Worm (Caenorhabditis elegans) whole organism, L3 larva: ENCODE results near the gene W03A5.1.

Experiments used
- aly-2 ChIP-seq: fragments of 150-350 bp; optimal IDR thresholded peaks from 2 replicates; lab custom pipeline; 2014; ENCODE audit warnings: missing biosample characterization, missing genetic modification characterization
- lin-39 ChIP-seq: fragments of 150-350 bp; optimal IDR thresholded peaks from 2 replicates; lab custom pipeline; 2018; ENCODE audit warnings: missing biosample characterization, missing genetic modification reagents, missing genetic modification characterization
- unc-39 ChIP-seq: sonication (generic microtip); optimal IDR thresholded peaks from 4 replicates; lab custom pipeline; 2017; ENCODE audit warnings: missing biosample characterization, missing genetic modification characterization
- zag-1 ChIP-seq: fragments of 150-350 bp; optimal IDR thresholded peaks from 2 replicates; lab custom pipeline; 2014; ENCODE audit warnings: missing biosample characterization, missing genetic modification characterization

DNA sequence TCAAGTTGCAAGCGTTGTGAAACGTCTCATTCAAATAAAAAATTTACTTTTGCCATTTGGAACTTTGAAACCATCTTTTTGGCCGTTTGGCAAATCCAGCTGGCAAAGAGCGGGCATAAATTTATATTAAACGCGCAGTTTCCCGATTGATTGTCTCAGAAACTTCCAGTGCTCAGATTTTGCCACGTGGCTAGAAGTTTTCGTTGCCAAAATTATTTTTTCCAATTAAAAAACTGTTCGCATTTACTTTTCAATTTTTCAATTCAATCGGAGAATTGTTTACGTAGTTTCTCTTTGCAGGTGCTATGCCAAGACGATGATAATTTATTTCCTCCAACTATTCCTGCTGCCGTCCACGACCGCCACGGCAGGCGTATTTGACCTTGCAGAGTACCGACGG is 45.6 kb downstream of the W03A5.1 start, which contains the start of gene F48E8.4:
- no peak for TF ChIP-seq aly-2 (tag; lab: Kevin White, UChicago)
- no peak for TF ChIP-seq zag-1
- TF ChIP-seq lin-39 = no peak
- no peak for TF ChIP-seq unc-39 (tag; lab: Kevin White, UChicago)
